Worm (Caenorhabditis elegans) whole organism, L1 larva: Measurements from ENCODE around the gene Y49F6B.14.

Experiments used
- Y116A8C.19 ChIP-seq: sonication (generic microtip); optimal IDR thresholded peaks from 2 replicates; lab custom pipeline; 2016; ENCODE audit warnings: missing compliant biosample characterization, missing genetic modification characterization, borderline replicate concordance
- ceh-82 ChIP-seq, 3 experiments: fragments of 150-350 bp in 1 of 3; sonication (generic microtip) in 2 of 3; optimal IDR thresholded peaks; 2 replicates each; lab custom pipeline; 2014 to 2017; ENCODE audit warnings: missing biosample characterization in 3 of 3, missing genetic modification characterization in 3 of 3
- efl-3 ChIP-seq: fragments of 200-800 bp; sonication (Bioruptor generic); optimal IDR thresholded peaks from 2 replicates; lab custom pipeline; 2018; ENCODE audit warnings: mild to moderate bottlenecking, missing genetic modification characterization, missing compliant biosample characterization
- nhr-28 ChIP-seq: fragments of 150-350 bp; optimal IDR thresholded peaks from 2 replicates; lab custom pipeline; 2014; ENCODE audit warnings: missing biosample characterization, missing genetic modification characterization
- nhr-76 ChIP-seq: sonication (generic microtip); optimal IDR thresholded peaks from 2 replicates; lab custom pipeline; 2017; ENCODE audit warnings: missing biosample characterization, missing genetic modification characterization
- rnt-1 ChIP-seq: sonication (generic microtip); optimal IDR thresholded peaks from 2 replicates; lab custom pipeline; 2016; ENCODE audit warnings: mild to moderate bottlenecking, missing genetic modification characterization, moderate library complexity, missing compliant biosample characterization
- unc-62 ChIP-seq: fragments of 150-350 bp; optimal IDR thresholded peaks from 2 replicates; lab custom pipeline; 2014; ENCODE audit warnings: missing biosample characterization, missing genetic modification reagents, missing genetic modification characterization

DNA sequence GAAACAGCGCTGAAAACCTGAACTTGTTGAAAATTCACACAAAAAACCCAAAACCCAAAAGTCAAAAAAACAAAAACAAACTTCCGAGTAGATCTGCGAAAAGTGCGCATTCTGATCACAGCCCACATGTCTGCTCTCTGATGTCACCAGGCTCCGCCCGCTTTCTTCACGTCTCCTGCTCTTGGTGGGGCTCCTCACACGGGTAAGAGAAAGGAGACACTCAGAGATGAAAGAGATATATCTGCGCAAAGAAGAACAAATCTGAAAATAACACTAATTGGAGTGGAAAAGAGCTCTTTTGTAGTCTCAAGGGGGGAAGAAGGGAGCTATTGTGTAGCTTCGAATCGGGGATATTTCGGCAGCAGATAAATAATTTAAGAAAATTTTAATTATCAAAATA is 13.0 kb upstream of the Y49F6B.14 start, which contains the start of gene ncs-6:
- TF ChIP-seq nhr-28 (tag; lab: Kevin White, UChicago) (no peak), unc-62 (GFP tag; lab: Kevin White, UChicago) (no peak), rnt-1 (tag; lab: Kevin White, UChicago) (no peak), nhr-76 (tag; lab: Kevin White, UChicago) (no peak), ceh-82 (tag; optimal IDR thresholded peaks at IDR 0.05; lab: Kevin White, UChicago) (no peak), efl-3 (GFP tag; lab: Kevin White, UChicago) (no peak), Y116A8C.19 (tag; lab: Kevin White, UChicago) (no peak)
